Fruit fly (Drosophila melanogaster) whole organism, embryonic: ENCODE measurements around the gene CG11898.

Experiments used
- Ada2b ChIP-seq: fragments of 200-800 bp; sonication (Bioruptor generic); IDR thresholded peaks from 2 replicates; pipeline ENCODE4 v1.3.6; 2022; ENCODE audit warnings: missing biosample characterization, missing genetic modification characterization
- Adf1 ChIP-seq: fragments of 200-800 bp; sonication (Bioruptor generic); IDR thresholded peaks from 2 replicates; pipeline ENCODE4 v1.3.6; 2022; ENCODE audit warnings: missing biosample characterization, missing genetic modification characterization
- Asciz ChIP-seq: fragments of 200-800 bp; sonication (Bioruptor generic); optimal IDR thresholded peaks from 2 replicates; lab custom pipeline; 2017; ENCODE audit warnings: missing biosample characterization, mild to moderate bottlenecking, missing genetic modification characterization, missing genetic modification reagents
- CG10431 ChIP-seq: fragments of 200-800 bp; sonication (Bioruptor generic); optimal IDR thresholded peaks from 3 replicates; lab custom pipeline; 2018; ENCODE audit warnings: missing biosample characterization, mild to moderate bottlenecking, missing genetic modification characterization
- CG12236 ChIP-seq: fragments of 200-800 bp; sonication (Bioruptor generic); optimal IDR thresholded peaks from 2 replicates; lab custom pipeline; 2016; ENCODE audit warnings: missing biosample characterization, missing genetic modification characterization
- CG14050 ChIP-seq: fragments of 200-800 bp; sonication (Bioruptor generic); IDR thresholded peaks from 3 replicates; pipeline ENCODE4 v1.3.6; 2022; ENCODE audit warnings: missing biosample characterization, missing genetic modification characterization
- CG15073 ChIP-seq: fragments of 200-800 bp; sonication (Bioruptor generic); optimal IDR thresholded peaks from 2 replicates; lab custom pipeline; 2016; ENCODE audit warnings: missing biosample characterization, missing genetic modification characterization
- CG1602 ChIP-seq: fragments of 200-800 bp; sonication (Bioruptor generic); optimal IDR thresholded peaks from 3 replicates; lab custom pipeline; 2016; ENCODE audit warnings: missing biosample characterization, missing genetic modification characterization
- CG18599 ChIP-seq: fragments of 200-800 bp; sonication (Bioruptor generic); optimal IDR thresholded peaks from 3 replicates; lab custom pipeline; 2017; ENCODE audit warnings: missing biosample characterization, missing genetic modification characterization, mild to moderate bottlenecking, moderate library complexity, missing genetic modification reagents
- CG18619 ChIP-seq: fragments of 200-800 bp; sonication (Bioruptor generic); optimal IDR thresholded peaks from 3 replicates; lab custom pipeline; 2017; ENCODE audit warnings: missing biosample characterization, mild to moderate bottlenecking, missing genetic modification characterization
- CG34422 ChIP-seq: fragments of 200-800 bp; sonication (Bioruptor generic); IDR thresholded peaks from 3 replicates; pipeline ENCODE4 v1.3.6; 2022; ENCODE audit warnings: missing biosample characterization, missing genetic modification characterization
- CG4282 ChIP-seq: fragments of 200-800 bp; sonication (Bioruptor generic); optimal IDR thresholded peaks from 2 replicates; lab custom pipeline; 2016; ENCODE audit warnings: missing biosample characterization, missing genetic modification characterization
- CG4328 ChIP-seq: fragments of 200-800 bp; sonication (Bioruptor generic); optimal IDR thresholded peaks from 3 replicates; lab custom pipeline; 2017; ENCODE audit warnings: missing biosample characterization, missing genetic modification reagents, missing genetic modification characterization
- CG6272 ChIP-seq: fragments of 200-800 bp; sonication (Bioruptor generic); IDR thresholded peaks from 2 replicates; pipeline ENCODE4 v1.3.6; 2022; ENCODE audit warnings: missing biosample characterization, missing genetic modification characterization
- CG7839 ChIP-seq: fragments of 200-800 bp; sonication (Bioruptor generic); optimal IDR thresholded peaks from 3 replicates; lab custom pipeline; 2018; ENCODE audit warnings: missing biosample characterization, mild to moderate bottlenecking, missing genetic modification characterization, moderate library complexity
- CG7963 ChIP-seq: fragments of 200-800 bp; sonication (Bioruptor generic); IDR thresholded peaks from 3 replicates; pipeline ENCODE4 v1.3.6; 2022; ENCODE audit warnings: missing biosample characterization, missing genetic modification characterization; ENCODE audit not compliant: partially characterized antibody
- D ChIP-seq, 2 experiments: fragments of 200-800 bp in 1 of 2; fragments of >200 bp in 1 of 2; sonication (Bioruptor generic) in 1 of 2; optimal IDR thresholded peaks; 2 replicates in 1 of 2; 3 replicates in 1 of 2; lab custom pipeline; 2017; ENCODE audit warnings: mild to moderate bottlenecking in 1 of 2, missing biosample characterization in 1 of 2, missing genetic modification characterization in 1 of 2, missing genetic modification reagents in 1 of 2
- Deaf1 ChIP-seq: fragments of 200-800 bp; optimal IDR thresholded peaks from 3 replicates; lab custom pipeline; 2019; ENCODE audit warnings: missing biosample characterization, mild to moderate bottlenecking, missing genetic modification characterization, moderate library complexity
- Dip2 ChIP-seq: fragments of 200-800 bp; sonication (Bioruptor generic); IDR thresholded peaks from 2 replicates; pipeline ENCODE4 v1.3.6; 2022; ENCODE audit warnings: missing biosample characterization, missing genetic modification characterization
- H15 ChIP-seq: fragments of 200-800 bp; sonication (Bioruptor generic); IDR thresholded peaks from 3 replicates; pipeline ENCODE4 v1.3.6; 2022; ENCODE audit warnings: missing biosample characterization, missing genetic modification characterization
- Hand ChIP-seq: fragments of 200-800 bp; sonication (Bioruptor generic); optimal IDR thresholded peaks from 2 replicates; lab custom pipeline; 2017; ENCODE audit warnings: mild to moderate bottlenecking, missing biosample characterization, missing genetic modification reagents, missing genetic modification characterization
- MESR4 ChIP-seq: fragments of 200-800 bp; sonication (Bioruptor generic); optimal IDR thresholded peaks from 2 replicates; lab custom pipeline; 2018; ENCODE audit warnings: missing biosample characterization, mild to moderate bottlenecking, missing genetic modification characterization, moderate library complexity
- Mes4 ChIP-seq: fragments of 200-800 bp; sonication (Bioruptor generic); optimal IDR thresholded peaks from 2 replicates; lab custom pipeline; 2016; ENCODE audit warnings: missing biosample characterization, missing genetic modification characterization
- Oli ChIP-seq: fragments of 200-800 bp; sonication (Bioruptor generic); optimal IDR thresholded peaks from 2 replicates; lab custom pipeline; 2018; ENCODE audit warnings: missing biosample characterization, mild to moderate bottlenecking, missing genetic modification characterization, moderate library complexity
- Rfx ChIP-seq: fragments of 200-800 bp; sonication (Bioruptor generic); IDR thresholded peaks from 2 replicates; pipeline ENCODE4 v1.3.6; 2022; ENCODE audit warnings: missing biosample characterization, missing genetic modification characterization
- Scr ChIP-seq: fragments of 200-800 bp; sonication (Bioruptor generic); IDR thresholded peaks from 2 replicates; pipeline ENCODE4 v1.3.6; 2022; ENCODE audit warnings: missing biosample characterization, missing genetic modification characterization; ENCODE audit not compliant: partially characterized antibody
- Sry-β ChIP-seq: fragments of 200-800 bp; sonication (Bioruptor generic); optimal IDR thresholded peaks from 2 replicates; lab custom pipeline; 2018; ENCODE audit warnings: missing biosample characterization, mild to moderate bottlenecking, missing genetic modification characterization, moderate library complexity
- Xrp1 ChIP-seq: fragments of 200-800 bp; sonication (Bioruptor generic); IDR thresholded peaks from 2 replicates; pipeline ENCODE4 v1.3.6; 2022; ENCODE audit warnings: missing biosample characterization, missing genetic modification characterization
- caup ChIP-seq: fragments of 200-800 bp; sonication (Bioruptor generic); optimal IDR thresholded peaks from 3 replicates; lab custom pipeline; 2017; ENCODE audit warnings: missing biosample characterization, mild to moderate bottlenecking, missing genetic modification characterization, moderate library complexity; ENCODE audit not compliant: severe bottlenecking
- croc ChIP-seq: fragments of 200-800 bp; sonication (Bioruptor generic); conservative IDR thresholded peaks from 3 replicates; pipeline ENCODE4 v1.3.6; 2022; ENCODE audit warnings: missing biosample characterization, missing genetic modification characterization
- danr ChIP-seq: fragments of 200-800 bp; sonication (Bioruptor generic); IDR thresholded peaks from 2 replicates; pipeline ENCODE4 v1.3.6; 2022; ENCODE audit warnings: missing biosample characterization, missing genetic modification characterization
- dm ChIP-seq: fragments of 200-800 bp; sonication (Bioruptor generic); optimal IDR thresholded peaks from 3 replicates; lab custom pipeline; 2016; ENCODE audit warnings: missing biosample characterization, missing genetic modification characterization
- inv ChIP-seq: fragments of 200-800 bp; sonication (Bioruptor generic); IDR thresholded peaks from 2 replicates; pipeline ENCODE4 v1.3.6; 2022; ENCODE audit warnings: missing biosample characterization, missing genetic modification characterization; ENCODE audit not compliant: partially characterized antibody
- ken ChIP-seq: fragments of 200-800 bp; sonication (Bioruptor generic); IDR thresholded peaks from 3 replicates; pipeline ENCODE4 v1.3.6; 2022; ENCODE audit warnings: missing biosample characterization, missing genetic modification characterization
- klu ChIP-seq: fragments of 200-800 bp; sonication (Bioruptor generic); IDR thresholded peaks from 2 replicates; pipeline ENCODE4 v1.3.6; 2022; ENCODE audit warnings: missing biosample characterization, missing genetic modification characterization
- lilli ChIP-seq: fragments of 200-800 bp; sonication (Bioruptor generic); optimal IDR thresholded peaks from 3 replicates; lab custom pipeline; 2016; ENCODE audit warnings: missing biosample characterization, missing genetic modification characterization
- mld ChIP-seq: fragments of 200-800 bp; sonication (Bioruptor generic); IDR thresholded peaks from 3 replicates; pipeline ENCODE4 v1.3.6; 2022; ENCODE audit warnings: missing biosample characterization, missing genetic modification characterization; ENCODE audit not compliant: partially characterized antibody
- nerfin-1 ChIP-seq: fragments of 200-800 bp; sonication (Bioruptor generic); optimal IDR thresholded peaks from 3 replicates; lab custom pipeline; 2019; ENCODE audit warnings: missing biosample characterization, mild to moderate bottlenecking, missing genetic modification characterization, moderate library complexity
- pan ChIP-seq, 4 experiments: fragments of >200 bp in 3 of 4; fragments of 200-800 bp in 1 of 4; sonication (Bioruptor generic) in 1 of 4; optimal IDR thresholded peaks in 3 of 4; IDR thresholded peaks in 1 of 4; 2 replicates each; pipeline versions ENCODE4 v1.3.6 to Lab custom; 2017 to 2022; ENCODE audit warnings: missing biosample characterization in 2 of 4, missing genetic modification characterization in 2 of 4, mixed read lengths in 1 of 4
- pb ChIP-seq: fragments of 200-800 bp; sonication (Bioruptor generic); optimal IDR thresholded peaks from 3 replicates; lab custom pipeline; 2016; ENCODE audit warnings: missing biosample characterization, missing genetic modification characterization
- peb ChIP-seq: fragments of 200-800 bp; sonication (Bioruptor generic); IDR thresholded peaks from 2 replicates; pipeline ENCODE4 v1.3.6; 2022; ENCODE audit warnings: missing biosample characterization, missing genetic modification characterization
- pum ChIP-seq: fragments of 200-800 bp; sonication (Bioruptor generic); optimal IDR thresholded peaks from 2 replicates; lab custom pipeline; 2016; ENCODE audit warnings: missing biosample characterization, missing genetic modification characterization
- sug ChIP-seq: fragments of 200-800 bp; optimal IDR thresholded peaks from 2 replicates; lab custom pipeline; 2019; ENCODE audit warnings: missing biosample characterization, mild to moderate bottlenecking, missing genetic modification characterization, moderate library complexity
- tap ChIP-seq: fragments of 200-800 bp; optimal IDR thresholded peaks from 3 replicates; lab custom pipeline; 2019; ENCODE audit warnings: missing biosample characterization, mild to moderate bottlenecking, missing genetic modification characterization, moderate library complexity
- tio ChIP-seq: fragments of 200-800 bp; sonication (Bioruptor generic); optimal IDR thresholded peaks from 2 replicates; lab custom pipeline; 2017; ENCODE audit warnings: missing biosample characterization, missing genetic modification characterization, inconsistent platforms
- tll ChIP-seq, 2 experiments: fragments of 200-800 bp in 1 of 2; fragments of >200 bp in 1 of 2; sonication (Bioruptor generic) in 1 of 2; optimal IDR thresholded peaks; 2 replicates each; lab custom pipeline; 2017 to 2019; ENCODE audit warnings: missing biosample characterization in 2 of 2, missing genetic modification characterization in 2 of 2, mild to moderate bottlenecking in 1 of 2, moderate library complexity in 1 of 2
- zen2 ChIP-seq: fragments of 200-800 bp; sonication (Bioruptor generic); IDR thresholded peaks from 3 replicates; pipeline ENCODE4 v1.3.6; 2022; ENCODE audit warnings: missing biosample characterization, missing genetic modification characterization; ENCODE audit not compliant: partially characterized antibody

CG11898 gene

dm6 chr3R:29204612-29205480, 39.4 kb downstream of the CG11898 start (continued):
- TF ChIP-seq Hand (GFP tag; lab: Kevin White, UChicago) (no peak), sug (peak; percentile 12), zen2 (GFP tag; lab: Robert Waterston, UW) (no peak), dm (GFP tag; lab: Kevin White, UChicago) (peak; percentile 42), CG6272 (GFP tag; lab: Robert Waterston, UW) (peak; percentile 66), CG12236 (GFP tag; lab: Kevin White, UChicago) (peak; percentile 64), CG14050 (GFP tag; lab: Robert Waterston, UW) (peak; percentile 72), Dip2 (GFP tag; lab: Robert Waterston, UW) (no peak), croc (peak; percentile 78), CG4328 (GFP tag; lab: Kevin White, UChicago) (peak; percentile 44), pb (GFP tag; lab: Kevin White, UChicago) (peak; percentile 60), CG4282 (GFP tag; lab: Kevin White, UChicago) (no peak), H15 (GFP tag; lab: Robert Waterston, UW) (peak; percentile 70), pan (optimal IDR thresholded peaks at IDR 0.05; lab: Kevin White, UChicago) (no peak), pan (GFP tag; optimal IDR thresholded peaks at IDR 0.05 in 1 of 2, IDR thresholded peaks at IDR 0.05 in 1 of 2) (peak in 1 of 2 experiments; percentile 71), danr (GFP tag; lab: Robert Waterston, UW) (peak; percentile 56), Mes4 (GFP tag; lab: Kevin White, UChicago) (peak; percentile 77), tap (tag; lab: Kevin White, UChicago) (peak; percentile 74), Asciz (peak; percentile 72), D (optimal IDR thresholded peaks at IDR 0.05; lab: Kevin White, UChicago) (no peak), D (GFP tag; optimal IDR thresholded peaks at IDR 0.05; lab: Kevin White, UChicago) (peak; percentile 87), CG18599 (GFP tag; lab: Kevin White, UChicago) (peak; percentile 71), caup (GFP tag; lab: Kevin White, UChicago) (peak; percentile 32), Oli (tag; lab: Kevin White, UChicago) (peak; percentile 84), Xrp1 (peak; percentile 89), CG10431 (GFP tag; lab: Kevin White, UChicago) (peak; percentile 29), MESR4 (GFP tag; lab: Kevin White, UChicago) (no peak), tio (GFP tag; lab: Kevin White, UChicago) (peak; percentile 41), klu (GFP tag; lab: Robert Waterston, UW) (0 out of 2 replicates have a peak, but pooled peaks have one; percentile 7), CG7839 (peak; percentile 81), nerfin-1 (tag; lab: Kevin White, UChicago) (peak; percentile 72), Ada2b (peak; percentile 72), Scr (GFP tag; lab: Robert Waterston, UW) (no peak), lilli (GFP tag; lab: Kevin White, UChicago) (peak; percentile 55), CG1602 (GFP tag; lab: Kevin White, UChicago) (peak; percentile 78), inv (GFP tag; lab: Robert Waterston, UW) (no peak), Deaf1 (peak; percentile 24), Adf1 (GFP tag; lab: Robert Waterston, UW) (no peak; the same call in 1 of the 2 replicates), CG7963 (GFP tag; lab: Robert Waterston, UW) (no peak), tll (GFP tag; optimal IDR thresholded peaks at IDR 0.05; lab: Kevin White, UChicago) (no peak), CG15073 (peak; percentile 17), Sry-β (no peak), peb (GFP tag; lab: Robert Waterston, UW) (peak; percentile 81), pum (GFP tag; lab: Kevin White, UChicago) (peak; percentile 80), Rfx (peak; percentile 60), mld (GFP tag; lab: Robert Waterston, UW) (no peak), CG34422 (peak; percentile 81), ken (peak; percentile 80), CG18619 (GFP tag; lab: Kevin White, UChicago) (peak; percentile 51)
